ENCODE assay signal across 4 fruit fly cellular contexts in the genomic region with DNA sequence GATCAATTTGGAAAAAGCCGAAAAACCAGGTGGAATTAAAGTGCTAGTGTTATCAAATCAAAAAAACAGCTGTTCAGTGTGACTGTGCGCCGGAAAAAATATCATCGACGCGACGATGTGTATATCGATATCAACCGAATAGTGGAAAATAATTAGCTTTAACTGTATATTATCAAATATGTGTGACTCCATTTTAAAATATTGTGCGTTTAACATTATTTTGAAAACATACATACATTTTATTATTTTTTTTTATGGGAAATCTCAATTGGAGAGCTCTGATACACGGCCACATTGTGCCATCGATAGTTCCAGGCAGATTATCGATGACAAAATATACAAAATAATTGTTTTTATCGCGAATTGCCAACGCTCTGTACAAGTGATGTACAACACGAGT.
TF ChIP-seq lines count a peak whose summit lies in the region.

A gene (minus strand): TSS at position 75 of the 400 bp plus-strand sequence.
A gene (plus strand): TSS at position 347 of the 400 bp plus-strand sequence.

- no peak for TF ChIP-seq CTCF in whole organism, embryonic (GFP tag; optimal IDR thresholded peaks at IDR 0.05; lab: Kevin White, UChicago)

TF ChIP-seq in whole organism, adult, 20 proteins besides CTCF, POLR2A, EP300 and RAD21:
- TF ChIP-seq CG5204 (GFP tag; optimal IDR thresholded peaks at IDR 0.05; lab: Kevin White, UChicago): peak; percentile 8
- TF ChIP-seq CG7045 (GFP tag; optimal IDR thresholded peaks at IDR 0.05; lab: Kevin White, UChicago): no peak
- TF ChIP-seq ovo (GFP tag; optimal IDR thresholded peaks at IDR 0.05; lab: Kevin White, UChicago): no peak
- TF ChIP-seq toe (GFP tag; optimal IDR thresholded peaks at IDR 0.05; lab: Kevin White, UChicago): peak; percentile 22
- no peak for TF ChIP-seq CG7101 (tag; optimal IDR thresholded peaks at IDR 0.05; lab: Kevin White, UChicago)
- TF ChIP-seq Crg-1 (GFP tag; optimal IDR thresholded peaks at IDR 0.05; lab: Kevin White, UChicago): no peak
- no peak for TF ChIP-seq CG33017 (tag; optimal IDR thresholded peaks at IDR 0.05; lab: Kevin White, UChicago)
- no peak for TF ChIP-seq CG1620 (GFP tag; optimal IDR thresholded peaks at IDR 0.05; lab: Kevin White, UChicago)
- no peak for TF ChIP-seq cic (GFP tag; optimal IDR thresholded peaks at IDR 0.05; lab: Kevin White, UChicago)
- TF ChIP-seq CG11617 (GFP tag; optimal IDR thresholded peaks at IDR 0.05; lab: Kevin White, UChicago): no peak
- TF ChIP-seq kay (GFP tag; lab: Kevin White, UChicago; ENCODE audit: borderline replicate concordance): no peak
- TF ChIP-seq tj (GFP tag; optimal IDR thresholded peaks at IDR 0.05; lab: Kevin White, UChicago): peak; percentile 47
- no peak for TF ChIP-seq Clk (GFP tag; optimal IDR thresholded peaks at IDR 0.05; lab: Kevin White, UChicago)
- no peak for TF ChIP-seq pad (GFP tag; optimal IDR thresholded peaks at IDR 0.05; lab: Kevin White, UChicago)
- TF ChIP-seq bab1 (GFP tag; optimal IDR thresholded peaks at IDR 0.05; lab: Kevin White, UChicago): peak; percentile 43
- TF ChIP-seq CG14711 (tag; optimal IDR thresholded peaks at IDR 0.05; lab: Kevin White, UChicago): peak; percentile 2
- TF ChIP-seq Mnt (GFP tag; optimal IDR thresholded peaks at IDR 0.05; lab: Kevin White, UChicago): peak; percentile 63
- no peak for TF ChIP-seq cnc (optimal IDR thresholded peaks at IDR 0.05; lab: Kevin White, UChicago)
- no peak for TF ChIP-seq Hr96 (GFP tag; optimal IDR thresholded peaks at IDR 0.05; lab: Kevin White, UChicago)
- TF ChIP-seq CG12768 (GFP tag; optimal IDR thresholded peaks at IDR 0.05; lab: Kevin White, UChicago): no peak

TF ChIP-seq in whole organism, embryonic, 481 proteins besides CTCF, POLR2A, EP300 and RAD21 (continues in another document):
- TF ChIP-seq Fer3 (tag; optimal IDR thresholded peaks at IDR 0.05; lab: Kevin White, UChicago) (no peak), kay (GFP tag; optimal IDR thresholded peaks at IDR 0.05; lab: Kevin White, UChicago) (no peak), CG2889 (GFP tag; IDR thresholded peaks at IDR 0.05; lab: Robert Waterston, UW) (no peak), Hey (tag; optimal IDR thresholded peaks at IDR 0.05; lab: Kevin White, UChicago) (no peak), CG9932 (GFP tag; IDR thresholded peaks at IDR 0.05; lab: Robert Waterston, UW) (no peak; the same call in 1 of the 2 replicates), Dip3 (GFP tag; optimal IDR thresholded peaks at IDR 0.05; lab: Kevin White, UChicago) (no peak), CG18764 (GFP tag; optimal IDR thresholded peaks at IDR 0.05; lab: Kevin White, UChicago) (no peak), CG32767 (GFP tag; IDR thresholded peaks at IDR 0.05; lab: Robert Waterston, UW) (no peak), gem (tag; optimal IDR thresholded peaks at IDR 0.05; lab: Kevin White, UChicago) (no peak), Asciz (GFP tag; optimal IDR thresholded peaks at IDR 0.05; lab: Kevin White, UChicago) (no peak), CG12071 (GFP tag; optimal IDR thresholded peaks at IDR 0.05; lab: Kevin White, UChicago) (no peak), E2f2 (GFP tag; IDR thresholded peaks at IDR 0.05; lab: Robert Waterston, UW) (peak; percentile 30; the same call in 1 of the 2 replicates), CG2678 (tag; optimal IDR thresholded peaks at IDR 0.05; lab: Kevin White, UChicago) (no peak), nerfin-1 (tag; optimal IDR thresholded peaks at IDR 0.05; lab: Kevin White, UChicago) (no peak), stc (GFP tag; IDR thresholded peaks at IDR 0.05; lab: Robert Waterston, UW) (no peak), br (optimal IDR thresholded peaks at IDR 0.05; lab: Kevin White, UChicago) (no peak), unc-4 (GFP tag; IDR thresholded peaks at IDR 0.05; lab: Robert Waterston, UW; ENCODE audit: partially characterized antibody) (peak; percentile 85), Ets97D (GFP tag; optimal IDR thresholded peaks at IDR 0.05; lab: Kevin White, UChicago) (peak; percentile 57), Aef1 (GFP tag; IDR thresholded peaks at IDR 0.05; lab: Robert Waterston, UW) (no peak), prd (optimal IDR thresholded peaks at IDR 0.05; lab: Kevin White, UChicago) (no peak), prd (GFP tag; IDR thresholded peaks at IDR 0.05; lab: Robert Waterston, UW) (peak; percentile 21; the same call in 1 of the 3 replicates), CG1603 (tag; optimal IDR thresholded peaks at IDR 0.05; lab: Kevin White, UChicago) (peak; percentile 2), danr (GFP tag; IDR thresholded peaks at IDR 0.05; lab: Robert Waterston, UW) (no peak), tap (tag; optimal IDR thresholded peaks at IDR 0.05; lab: Kevin White, UChicago) (no peak)

TF ChIP-seq in whole organism, prepupa, 60 proteins besides CTCF, POLR2A, EP300 and RAD21:
- TF ChIP-seq lz (GFP tag; optimal IDR thresholded peaks at IDR 0.05; lab: Kevin White, UChicago) (peak; percentile 23), CG6276 (GFP tag; optimal IDR thresholded peaks at IDR 0.05; lab: Kevin White, UChicago) (no peak), CG6792 (GFP tag; optimal IDR thresholded peaks at IDR 0.05; lab: Kevin White, UChicago) (no peak), Eip78C (GFP tag; lab: Kevin White, UChicago) (peak; percentile 32), Hr39 (GFP tag; optimal IDR thresholded peaks at IDR 0.05; lab: Kevin White, UChicago) (peak; percentile 2), CG10669 (GFP tag; optimal IDR thresholded peaks at IDR 0.05; lab: Kevin White, UChicago) (no peak), dac (GFP tag; optimal IDR thresholded peaks at IDR 0.05; lab: Kevin White, UChicago) (no peak), esn (GFP tag; optimal IDR thresholded peaks at IDR 0.05; lab: Kevin White, UChicago) (peak; percentile 40), CG31627 (GFP tag; optimal IDR thresholded peaks at IDR 0.05; lab: Kevin White, UChicago) (peak; percentile 11), Ets96B (tag; optimal IDR thresholded peaks at IDR 0.05; lab: Kevin White, UChicago) (no peak), Ets21C (GFP tag; optimal IDR thresholded peaks at IDR 0.05; lab: Kevin White, UChicago) (peak; percentile 11), svp (GFP tag; lab: Kevin White, UChicago) (peak; percentile 78), CG11762 (GFP tag; optimal IDR thresholded peaks at IDR 0.05; lab: Kevin White, UChicago; ENCODE audit: insufficient read depth) (no peak), Hr4 (GFP tag; optimal IDR thresholded peaks at IDR 0.05; lab: Kevin White, UChicago) (no peak), spab (GFP tag; optimal IDR thresholded peaks at IDR 0.05; lab: Kevin White, UChicago) (no peak), CG10631 (GFP tag; optimal IDR thresholded peaks at IDR 0.05; lab: Kevin White, UChicago) (peak; percentile 13), Sox15 (GFP tag; optimal IDR thresholded peaks at IDR 0.05; lab: Kevin White, UChicago) (no peak)
TF ChIP-seq in whole organism, prepupa: peak in this region for 8.

TF ChIP-seq in whole organism, wandering third instar larva, 38 proteins besides CTCF, POLR2A, EP300 and RAD21:
- TF ChIP-seq brk (GFP tag; optimal IDR thresholded peaks at IDR 0.05; lab: Kevin White, UChicago) (peak; percentile 9), tai (GFP tag; optimal IDR thresholded peaks at IDR 0.05; lab: Kevin White, UChicago) (peak; percentile 68), CrebA (GFP tag; optimal IDR thresholded peaks at IDR 0.05; lab: Kevin White, UChicago; ENCODE audit: borderline replicate concordance) (no peak), dl (GFP tag; optimal IDR thresholded peaks at IDR 0.05; lab: Kevin White, UChicago; ENCODE audit: insufficient read depth in 1 of 2, partially characterized antibody in 2 of 2) (no peak), CG9705 (GFP tag; optimal IDR thresholded peaks at IDR 0.05; lab: Kevin White, UChicago) (no peak), Hnf4 (GFP tag; optimal IDR thresholded peaks at IDR 0.05; lab: Kevin White, UChicago) (peak; percentile 51), ey (GFP tag; optimal IDR thresholded peaks at IDR 0.05; lab: Kevin White, UChicago) (no peak), Jra (GFP tag; optimal IDR thresholded peaks at IDR 0.05; lab: Kevin White, UChicago) (peak; percentile 27), jim (GFP tag; optimal IDR thresholded peaks at IDR 0.05; lab: Kevin White, UChicago) (no peak), fru (GFP tag; optimal IDR thresholded peaks at IDR 0.05; lab: Kevin White, UChicago) (no peak), foxo (GFP tag; optimal IDR thresholded peaks at IDR 0.05; lab: Kevin White, UChicago) (peak in 1 of 2 experiments; percentile 14), Vsx2 (GFP tag; optimal IDR thresholded peaks at IDR 0.05; lab: Kevin White, UChicago; ENCODE audit: partially characterized antibody) (peak; percentile 2), psq (GFP tag; optimal IDR thresholded peaks at IDR 0.05; lab: Kevin White, UChicago) (peak; percentile 4)
TF ChIP-seq in whole organism, wandering third instar larva: peak in this region for 7.
